Fruit fly (Drosophila melanogaster): ENCODE data around the gene sofe.

The sofe gene

dm6 chrX:10899232-10899631 is 42.0 kb upstream of the sofe start, which contains the start of gene CG1582 (continued):
- no peak for TF ChIP-seq CG7963 (GFP tag; IDR thresholded peaks at IDR 0.05; ENCODE audit: partially characterized antibody)
- 0 out of 3 replicates have a peak, but pooled peaks have one; percentile 8 for TF ChIP-seq Dbx (GFP tag; IDR thresholded peaks at IDR 0.05)
- no peak for TF ChIP-seq NfI (GFP tag; optimal IDR thresholded peaks at IDR 0.05)
- peak; percentile 23 for TF ChIP-seq Xbp1 (GFP tag; optimal IDR thresholded peaks at IDR 0.05)
- TF ChIP-seq CG17385 (GFP tag; optimal IDR thresholded peaks at IDR 0.05), result no peak
- TF ChIP-seq Lpt (GFP tag; optimal IDR thresholded peaks at IDR 0.05), result no peak
- TF ChIP-seq H2.0 (GFP tag; IDR thresholded peaks at IDR 0.05), result no peak
- TF ChIP-seq CG15269 (tag; optimal IDR thresholded peaks at IDR 0.05), result no peak
- TF ChIP-seq CG13123 (GFP tag; optimal IDR thresholded peaks at IDR 0.05), result no peak
- TF ChIP-seq Kr (GFP tag; optimal IDR thresholded peaks at IDR 0.05), result no peak
- TF ChIP-seq Bteb2 (GFP tag; optimal IDR thresholded peaks at IDR 0.05), result no peak
- TF ChIP-seq gt (GFP tag; IDR thresholded peaks at IDR 0.05), result no peak
- no peak for TF ChIP-seq eyg (GFP tag; optimal IDR thresholded peaks at IDR 0.05)
- TF ChIP-seq CG2712 (tag; optimal IDR thresholded peaks at IDR 0.05), result peak; percentile 42
- no peak for TF ChIP-seq TFAM (GFP tag; optimal IDR thresholded peaks at IDR 0.05)
- TF ChIP-seq CG15479 (GFP tag; optimal IDR thresholded peaks at IDR 0.05), result no peak
- no peak for TF ChIP-seq Doc2 (GFP tag; IDR thresholded peaks at IDR 0.05)
- TF ChIP-seq Oaz (GFP tag; IDR thresholded peaks at IDR 0.05), result no peak
- TF ChIP-seq CG32532 (GFP tag; IDR thresholded peaks at IDR 0.05), result no peak
- TF ChIP-seq Mad (GFP tag; optimal IDR thresholded peaks at IDR 0.05), result no peak
- no peak for TF ChIP-seq trh (GFP tag; optimal IDR thresholded peaks at IDR 0.05)
- TF ChIP-seq CG3407 (GFP tag; optimal IDR thresholded peaks at IDR 0.05), result no peak
- no peak for TF ChIP-seq sna (GFP tag; IDR thresholded peaks at IDR 0.05; ENCODE audit: partially characterized antibody)
- TF ChIP-seq HmgD (GFP tag; optimal IDR thresholded peaks at IDR 0.05), result no peak
- TF ChIP-seq Hr39 (optimal IDR thresholded peaks at IDR 0.05), result no peak
- peak; percentile 14 for TF ChIP-seq YL-1 (GFP tag; optimal IDR thresholded peaks at IDR 0.05)
- no peak for TF ChIP-seq Adf1 (GFP tag; IDR thresholded peaks at IDR 0.05)
- TF ChIP-seq croc (GFP tag; conservative IDR thresholded peaks at IDR 0.05), result no peak
- TF ChIP-seq Ssrp (tag; optimal IDR thresholded peaks at IDR 0.05), result peak; percentile 10
- TF ChIP-seq Fer1 (GFP tag; optimal IDR thresholded peaks at IDR 0.05), result peak; percentile 50
- TF ChIP-seq CG4282 (GFP tag; optimal IDR thresholded peaks at IDR 0.05), result no peak
- no peak for TF ChIP-seq hb (GFP tag; IDR thresholded peaks at IDR 0.05; ENCODE audit: partially characterized antibody)
- TF ChIP-seq Sox102F (GFP tag; optimal IDR thresholded peaks at IDR 0.05), result no peak
- TF ChIP-seq chn (GFP tag; optimal IDR thresholded peaks at IDR 0.05), result no peak
- no peak for TF ChIP-seq CG10431 (GFP tag; optimal IDR thresholded peaks at IDR 0.05)
- no peak for TF ChIP-seq slou (GFP tag; optimal IDR thresholded peaks at IDR 0.05)
- TF ChIP-seq Hr3 (GFP tag; optimal IDR thresholded peaks at IDR 0.05), result no peak
- no peak for TF ChIP-seq mld (GFP tag; IDR thresholded peaks at IDR 0.05; ENCODE audit: partially characterized antibody)
- TF ChIP-seq Pdp1 (GFP tag; optimal IDR thresholded peaks at IDR 0.05), result peak in 1 of 2 experiments; percentile 9
- no peak for TF ChIP-seq dm (GFP tag; optimal IDR thresholded peaks at IDR 0.05)
- no peak for TF ChIP-seq CG17328 (GFP tag; IDR thresholded peaks at IDR 0.05)
- TF ChIP-seq fd64A (GFP tag; optimal IDR thresholded peaks at IDR 0.05), result no peak
- TF ChIP-seq tx (GFP tag; optimal IDR thresholded peaks at IDR 0.05), result no peak
- no peak for TF ChIP-seq fd96Cb (tag; optimal IDR thresholded peaks at IDR 0.05)
- no peak for TF ChIP-seq HLHmδ (GFP tag; optimal IDR thresholded peaks at IDR 0.05)
- no peak for TF ChIP-seq Atf6 (GFP tag; IDR thresholded peaks at IDR 0.05)
- TF ChIP-seq Ravus (GFP tag; IDR thresholded peaks at IDR 0.05), result no peak
- TF ChIP-seq Poxn (GFP tag; IDR thresholded peaks at IDR 0.05), result no peak
- no peak for TF ChIP-seq Stat92E (GFP tag; optimal IDR thresholded peaks at IDR 0.05)
- no peak for TF ChIP-seq pb (GFP tag; optimal IDR thresholded peaks at IDR 0.05)
- TF ChIP-seq abd-A (tag; optimal IDR thresholded peaks at IDR 0.05), result no peak
- TF ChIP-seq CG7786 (GFP tag; optimal IDR thresholded peaks at IDR 0.05), result no peak
